Worm (Caenorhabditis elegans) whole organism, L4 larva: ENCODE results near the gene F20C5.5.

Experiments used
- F37D6.2 ChIP-seq: sonication (generic microtip); optimal IDR thresholded peaks from 2 replicates; lab custom pipeline; 2016; ENCODE audit warnings: mild to moderate bottlenecking, missing genetic modification characterization, missing compliant biosample characterization
- T26A8.4 ChIP-seq: fragments of 200-800 bp; sonication (Bioruptor generic); IDR thresholded peaks from 2 replicates; pipeline ENCODE4 v1.3.6; 2022; ENCODE audit warnings: missing genetic modification characterization, missing compliant biosample characterization
- Y5F2A.4 ChIP-seq: fragments of 200-800 bp; sonication (Bioruptor generic); optimal IDR thresholded peaks from 2 replicates; lab custom pipeline; 2018; ENCODE audit warnings: mild to moderate bottlenecking, missing genetic modification characterization, missing compliant biosample characterization
- ZK337.2 ChIP-seq: fragments of 200-800 bp; sonication (Bioruptor generic); IDR thresholded peaks from 2 replicates; pipeline ENCODE4 v1.3.6; 2022; ENCODE audit warnings: missing genetic modification reagents, missing genetic modification characterization, missing compliant biosample characterization
- aha-1 ChIP-seq: fragments of 150-350 bp; peaks from one replicate; lab custom pipeline; 2014; ENCODE audit warnings: missing biosample characterization, missing genetic modification characterization
- aly-2 ChIP-seq: sonication (generic microtip); optimal IDR thresholded peaks from 2 replicates; lab custom pipeline; 2018; ENCODE audit warnings: missing biosample characterization, missing genetic modification characterization
- arid-1 ChIP-seq: fragments of 200-800 bp; sonication (Bioruptor generic); conservative IDR thresholded peaks from 2 replicates; pipeline ENCODE4 v1.3.6; 2022; ENCODE audit warnings: missing genetic modification reagents, missing genetic modification characterization, missing compliant biosample characterization
- ceh-44 ChIP-seq: fragments of 200-800 bp; sonication (Bioruptor generic); IDR thresholded peaks from 2 replicates; pipeline ENCODE4 v1.3.6; 2022; ENCODE audit warnings: missing genetic modification reagents, missing genetic modification characterization, missing compliant biosample characterization
- ces-1 ChIP-seq: fragments of 150-350 bp; sonication (generic microtip); optimal IDR thresholded peaks from 4 replicates; lab custom pipeline; 2014; ENCODE audit warnings: missing biosample characterization, missing genetic modification reagents, missing genetic modification characterization
- cey-2 ChIP-seq: sonication (generic microtip); optimal IDR thresholded peaks from 3 replicates; lab custom pipeline; 2017; ENCODE audit warnings: missing genetic modification characterization, mild to moderate bottlenecking, missing compliant biosample characterization, antibody characterized with exemption, borderline replicate concordance; ENCODE audit not compliant: insufficient read depth
- daf-12 ChIP-seq: fragments of 150-350 bp; optimal IDR thresholded peaks from 2 replicates; lab custom pipeline; 2014; ENCODE audit warnings: missing biosample characterization, missing genetic modification reagents, missing genetic modification characterization
- daf-16 ChIP-seq, 3 experiments: sonication (generic microtip); optimal IDR thresholded peaks; 2 replicates each; lab custom pipeline; 2016 to 2017; ENCODE audit warnings: missing genetic modification characterization in 3 of 3, missing genetic modification reagents in 3 of 3, mild to moderate bottlenecking in 2 of 3, missing compliant biosample characterization in 2 of 3, missing biosample characterization in 1 of 3, moderate library complexity in 1 of 3
- daf-19 ChIP-seq: fragments of 200-800 bp; sonication (Bioruptor generic); conservative IDR thresholded peaks from 2 replicates; pipeline ENCODE4 v1.3.6; 2022; ENCODE audit warnings: missing genetic modification characterization, missing compliant biosample characterization
- dmd-8 ChIP-seq: fragments of 200-800 bp; sonication (Bioruptor generic); IDR thresholded peaks from 2 replicates; pipeline ENCODE4 v1.3.6; 2022; ENCODE audit warnings: missing genetic modification characterization, missing compliant biosample characterization
- dpl-1 ChIP-seq: fragments of 150-350 bp; optimal IDR thresholded peaks from 2 replicates; lab custom pipeline; 2014; ENCODE audit warnings: missing biosample characterization, missing genetic modification reagents, missing genetic modification characterization
- duxl-1 ChIP-seq: sonication (generic microtip); optimal IDR thresholded peaks from 2 replicates; lab custom pipeline; 2016; ENCODE audit warnings: mild to moderate bottlenecking, missing genetic modification characterization, moderate library complexity, missing compliant biosample characterization; ENCODE audit not compliant: poor library complexity
- egl-27 ChIP-seq: sonication (generic microtip); optimal IDR thresholded peaks from 3 replicates; lab custom pipeline; 2017; ENCODE audit warnings: missing biosample characterization, missing genetic modification reagents, missing genetic modification characterization
- egl-43 ChIP-seq: fragments of 200-800 bp; sonication (Bioruptor generic); IDR thresholded peaks from 2 replicates; pipeline ENCODE4 v1.3.6; 2022; ENCODE audit warnings: missing genetic modification reagents, missing genetic modification characterization, missing compliant biosample characterization
- fos-1 ChIP-seq: fragments of 150-350 bp; optimal IDR thresholded peaks from 2 replicates; lab custom pipeline; 2014; ENCODE audit warnings: missing biosample characterization, missing genetic modification characterization
- gei-8 ChIP-seq: fragments of 200-800 bp; sonication (Bioruptor generic); optimal IDR thresholded peaks from 2 replicates; lab custom pipeline; 2018; ENCODE audit warnings: mild to moderate bottlenecking, missing genetic modification characterization, missing compliant biosample characterization
- hif-1 ChIP-seq, 2 experiments: sonication (generic microtip); optimal IDR thresholded peaks; 2 replicates each; lab custom pipeline; 2016 to 2017; ENCODE audit warnings: missing compliant biosample characterization in 2 of 2, missing genetic modification characterization in 2 of 2, missing genetic modification reagents in 2 of 2, missing genotype in 2 of 2, mild to moderate bottlenecking in 1 of 2
- hlh-11 ChIP-seq: fragments of 200-800 bp; sonication (Bioruptor generic); optimal IDR thresholded peaks from 2 replicates; lab custom pipeline; 2018; ENCODE audit warnings: mild to moderate bottlenecking, missing genetic modification characterization, missing compliant biosample characterization
- lin-13 ChIP-seq: fragments of 150-350 bp; optimal IDR thresholded peaks from 2 replicates; lab custom pipeline; 2014; ENCODE audit warnings: missing biosample characterization, missing genetic modification reagents, missing genetic modification characterization
- lin-15B ChIP-seq: fragments of 150-350 bp; sonication (generic microtip); optimal IDR thresholded peaks from 3 replicates; lab custom pipeline; 2014; ENCODE audit warnings: missing biosample characterization, missing genetic modification characterization
- lin-39 ChIP-seq: fragments of 150-350 bp; optimal IDR thresholded peaks from 2 replicates; lab custom pipeline; 2014; ENCODE audit warnings: missing biosample characterization, missing genetic modification reagents, missing genetic modification characterization
- lir-3 ChIP-seq: sonication (generic microtip); optimal IDR thresholded peaks from 2 replicates; lab custom pipeline; 2016; ENCODE audit warnings: mild to moderate bottlenecking, missing genetic modification characterization, missing compliant biosample characterization
- lsy-2 ChIP-seq, 2 experiments: fragments of 150-350 bp in 1 of 2; sonication (generic microtip) in 1 of 2; optimal IDR thresholded peaks; 2 replicates each; lab custom pipeline; 2014 to 2017; ENCODE audit warnings: missing biosample characterization in 2 of 2, missing genetic modification characterization in 2 of 2
- madf-5 ChIP-seq, 2 experiments: fragments of 200-800 bp; sonication (Bioruptor generic); IDR thresholded peaks; 2 replicates each; pipeline ENCODE4 v1.3.6; 2022; ENCODE audit warnings: missing compliant biosample characterization in 2 of 2, missing genetic modification characterization in 2 of 2
- madf-9 ChIP-seq: fragments of 200-800 bp; sonication (Bioruptor generic); conservative IDR thresholded peaks from 2 replicates; pipeline ENCODE4 v1.3.6; 2022; ENCODE audit warnings: missing genetic modification reagents, missing genetic modification characterization, missing compliant biosample characterization
- mep-1 ChIP-seq: fragments of 150-350 bp; sonication (generic microtip); optimal IDR thresholded peaks from 3 replicates; lab custom pipeline; 2014; ENCODE audit warnings: missing biosample characterization, missing genetic modification characterization
- mxl-3 ChIP-seq: fragments of 200-800 bp; sonication (Bioruptor generic); optimal IDR thresholded peaks from 2 replicates; lab custom pipeline; 2018; ENCODE audit warnings: mild to moderate bottlenecking, missing genetic modification characterization, missing compliant biosample characterization
- nhr-102 ChIP-seq: sonication (generic microtip); optimal IDR thresholded peaks from 2 replicates; lab custom pipeline; 2016; ENCODE audit warnings: mild to moderate bottlenecking, missing genetic modification characterization, moderate library complexity, missing compliant biosample characterization
- nhr-111 ChIP-seq: fragments of 200-800 bp; sonication (Bioruptor generic); optimal IDR thresholded peaks from 2 replicates; lab custom pipeline; 2018; ENCODE audit warnings: mild to moderate bottlenecking, missing genetic modification characterization, missing compliant biosample characterization
- nhr-28 ChIP-seq: fragments of 150-350 bp; optimal IDR thresholded peaks from 2 replicates; lab custom pipeline; 2014; ENCODE audit warnings: missing biosample characterization, missing genetic modification characterization
- nhr-48 ChIP-seq: sonication (generic microtip); optimal IDR thresholded peaks from 2 replicates; lab custom pipeline; 2016; ENCODE audit warnings: mild to moderate bottlenecking, missing genetic modification characterization, missing compliant biosample characterization
- nhr-76 ChIP-seq: fragments of 150-350 bp; optimal IDR thresholded peaks from 2 replicates; lab custom pipeline; 2014; ENCODE audit warnings: missing biosample characterization, missing genetic modification characterization
- pha-4 ChIP-seq, 2 experiments: fragments of 150-350 bp in 1 of 2; fragments of 200-800 bp in 1 of 2; sonication (Bioruptor generic) in 1 of 2; IDR thresholded peaks in 1 of 2; optimal IDR thresholded peaks in 1 of 2; 2 replicates each; pipeline versions ENCODE4 v1.3.6 to Lab custom; 2014 to 2022; ENCODE audit warnings: missing genetic modification characterization in 2 of 2, missing genetic modification reagents in 2 of 2, missing biosample characterization in 1 of 2, missing compliant biosample characterization in 1 of 2
- pqm-1 ChIP-seq: sonication (generic microtip); optimal IDR thresholded peaks from 2 replicates; lab custom pipeline; 2017; ENCODE audit warnings: missing biosample characterization, missing genetic modification characterization
- rbr-2 ChIP-seq: sonication (generic microtip); optimal IDR thresholded peaks from 2 replicates; lab custom pipeline; 2016; ENCODE audit warnings: missing genotype, missing genetic modification characterization, missing compliant biosample characterization
- sdz-12 ChIP-seq: fragments of 200-800 bp; sonication (Bioruptor generic); optimal IDR thresholded peaks from 2 replicates; lab custom pipeline; 2018; ENCODE audit warnings: mild to moderate bottlenecking, missing genetic modification characterization, missing compliant biosample characterization
- snpc-1.2 ChIP-seq: fragments of 200-800 bp; sonication (Bioruptor generic); IDR thresholded peaks from 2 replicates; pipeline ENCODE4 v1.3.6; 2022; ENCODE audit warnings: missing genetic modification reagents, missing genetic modification characterization, missing compliant biosample characterization
- snpc-4 ChIP-seq: fragments of 150-350 bp; optimal IDR thresholded peaks from 2 replicates; lab custom pipeline; 2014; ENCODE audit warnings: missing biosample characterization, missing genetic modification characterization
- tag-97 ChIP-seq: fragments of 200-800 bp; sonication (Bioruptor generic); IDR thresholded peaks from 2 replicates; pipeline ENCODE4 v1.3.6; 2022; ENCODE audit warnings: missing genetic modification characterization, missing compliant biosample characterization
- tra-1 ChIP-seq: fragments of 200-800 bp; sonication (Bioruptor generic); IDR thresholded peaks from 2 replicates; pipeline ENCODE4 v1.3.6; 2022; ENCODE audit warnings: missing genetic modification reagents, missing genetic modification characterization, missing compliant biosample characterization
- vab-7 ChIP-seq: fragments of 200-800 bp; sonication (Bioruptor generic); IDR thresholded peaks from 2 replicates; pipeline ENCODE4 v1.3.6; 2022; ENCODE audit warnings: missing genetic modification reagents, missing genetic modification characterization, missing compliant biosample characterization
- zag-1 ChIP-seq: fragments of 150-350 bp; optimal IDR thresholded peaks from 2 replicates; lab custom pipeline; 2014; ENCODE audit warnings: missing biosample characterization, missing genetic modification characterization
- zfp-3 ChIP-seq: fragments of 200-800 bp; sonication (Bioruptor generic); conservative IDR thresholded peaks from 2 replicates; pipeline ENCODE4 v1.3.6; 2022; ENCODE audit warnings: missing genetic modification reagents, missing genetic modification characterization, missing compliant biosample characterization
- zip-11 ChIP-seq: fragments of 200-800 bp; sonication (Bioruptor generic); IDR thresholded peaks from 2 replicates; pipeline ENCODE4 v1.3.6; 2022; ENCODE audit warnings: missing genetic modification characterization, missing compliant biosample characterization
- ztf-7 ChIP-seq: fragments of 150-350 bp; optimal IDR thresholded peaks from 2 replicates; lab custom pipeline; 2014; ENCODE audit warnings: missing biosample characterization, missing genetic modification characterization

The F20C5.5 gene

DNA sequence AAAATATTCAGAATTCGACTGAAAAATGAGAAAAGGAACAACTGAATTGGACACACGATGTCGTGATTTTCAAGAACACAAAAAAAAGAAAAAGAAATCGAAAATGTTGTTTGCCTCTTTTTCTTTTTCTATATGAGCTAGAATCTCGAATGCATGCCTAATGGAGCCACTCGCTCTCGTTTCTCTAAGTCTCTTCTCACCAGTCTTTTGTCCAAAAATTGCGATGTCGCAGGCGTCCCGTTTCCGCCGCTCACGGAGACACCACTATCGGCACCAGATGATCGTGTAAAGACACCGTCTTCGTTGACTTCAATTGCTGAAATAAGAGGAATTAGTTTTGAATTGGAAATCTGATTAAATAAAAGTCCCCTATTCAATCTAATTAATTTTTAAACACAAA is 10.8 kb downstream of the F20C5.5 start (continued):
- TF ChIP-seq mep-1 (tag; lab: Kevin White, UChicago) (peak; percentile 40), aly-2 (tag; lab: Kevin White, UChicago) (no peak)

DNA sequence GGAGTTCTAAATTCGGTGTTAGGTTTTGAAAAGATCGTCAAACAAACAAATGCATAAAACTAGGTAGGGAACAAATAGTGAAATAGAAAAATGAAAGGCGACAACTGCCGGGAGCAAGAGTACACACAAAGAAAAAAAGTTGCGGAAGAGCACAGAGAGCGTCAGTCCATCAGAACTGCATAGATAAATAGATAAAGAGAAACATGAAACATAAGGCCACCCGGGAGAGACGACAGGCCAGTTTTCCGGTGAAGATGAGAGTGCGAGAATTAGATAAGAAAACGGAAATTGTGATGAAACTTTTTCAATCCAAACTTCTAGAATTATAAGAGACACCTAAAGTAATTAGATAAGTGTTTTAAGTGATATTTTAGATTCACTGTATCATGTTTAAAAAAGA is 11.7 kb downstream of the F20C5.5 start:
- no peak for TF ChIP-seq madf-9 (GFP tag; lab: Robert Waterston, UW)
- no peak for TF ChIP-seq ces-1 (GFP tag; lab: Kevin White, UChicago)
- no peak for TF ChIP-seq nhr-102 (tag; lab: Kevin White, UChicago)
- TF ChIP-seq snpc-1.2 = no peak
- TF ChIP-seq zag-1 = no peak
- no peak for TF ChIP-seq hif-1 (tag; optimal IDR thresholded peaks at IDR 0.05; lab: Kevin White, UChicago)
- TF ChIP-seq daf-12 (tag; lab: Kevin White, UChicago) = no peak
- no peak for TF ChIP-seq zfp-3 (GFP tag; lab: Robert Waterston, UW)
- TF ChIP-seq nhr-76 = no peak
- TF ChIP-seq madf-5 (GFP tag; IDR thresholded peaks at IDR 0.05; lab: Robert Waterston, UW) = no peak
- TF ChIP-seq tra-1 (GFP tag; lab: Robert Waterston, UW) = 0 out of 2 replicates have a peak, but pooled peaks have one; percentile 44
- TF ChIP-seq nhr-111 = no peak
- TF ChIP-seq T26A8.4 (GFP tag; lab: Robert Waterston, UW) = no peak; the same call in 1 of the 2 replicates
- no peak for TF ChIP-seq lin-39 (tag; lab: Kevin White, UChicago)
- no peak for TF ChIP-seq daf-16 (GFP tag; optimal IDR thresholded peaks at IDR 0.05; lab: Kevin White, UChicago)
- TF ChIP-seq daf-16 (tag; optimal IDR thresholded peaks at IDR 0.05; lab: Kevin White, UChicago) = peak; percentile 72
- no peak for TF ChIP-seq F37D6.2 (tag; lab: Kevin White, UChicago)
- no peak for TF ChIP-seq duxl-1
- no peak for TF ChIP-seq Y5F2A.4 (GFP tag; lab: Kevin White, UChicago)
- TF ChIP-seq tag-97 (GFP tag; lab: Robert Waterston, UW) = no peak
- peak; percentile 89 for TF ChIP-seq pqm-1 (tag; lab: Kevin White, UChicago)
- peak; percentile 73 for TF ChIP-seq hlh-11 (tag; lab: Kevin White, UChicago)
- no peak for TF ChIP-seq ZK337.2 (GFP tag; lab: Robert Waterston, UW)
- no peak for TF ChIP-seq lin-15B (tag; lab: Kevin White, UChicago)
- TF ChIP-seq fos-1 (tag; lab: Kevin White, UChicago) = no peak
- no peak for TF ChIP-seq pha-4 (GFP tag; IDR thresholded peaks at IDR 0.05; lab: Robert Waterston, UW)
- no peak for TF ChIP-seq pha-4 (tag; optimal IDR thresholded peaks at IDR 0.05; lab: Kevin White, UChicago)
- TF ChIP-seq ztf-7 (tag; lab: Kevin White, UChicago) = no peak
- no peak for TF ChIP-seq mep-1 (tag; lab: Kevin White, UChicago)
- TF ChIP-seq dmd-8 (GFP tag; lab: Robert Waterston, UW) = no peak
- TF ChIP-seq mxl-3 = no peak
- peak in 1 of 2 experiments; percentile 4 for TF ChIP-seq lsy-2 (tag; optimal IDR thresholded peaks at IDR 0.05; lab: Kevin White, UChicago)
- no peak for TF ChIP-seq rbr-2 (tag; lab: Kevin White, UChicago)
- TF ChIP-seq egl-27 (tag; lab: Kevin White, UChicago) = no peak
- TF ChIP-seq lir-3 = no peak
- no peak for TF ChIP-seq zip-11 (GFP tag; lab: Robert Waterston, UW)
- TF ChIP-seq dpl-1 (GFP tag; lab: Kevin White, UChicago) = no peak
- peak; percentile 12 for TF ChIP-seq aha-1 (tag; lab: Kevin White, UChicago)
- no peak for TF ChIP-seq gei-8 (GFP tag; lab: Kevin White, UChicago)
- no peak for TF ChIP-seq lin-13 (GFP tag; lab: Kevin White, UChicago)
- TF ChIP-seq arid-1 (GFP tag; lab: Robert Waterston, UW) = no peak
- TF ChIP-seq vab-7 (GFP tag; lab: Robert Waterston, UW) = no peak
- no peak for TF ChIP-seq daf-19 (GFP tag; lab: Robert Waterston, UW)
- TF ChIP-seq ceh-44 = no peak
- no peak for TF ChIP-seq egl-43 (GFP tag; lab: Robert Waterston, UW)
- TF ChIP-seq sdz-12 = no peak
- TF ChIP-seq cey-2 (tag; lab: Kevin White, UChicago) = no peak
- peak; percentile 61 for TF ChIP-seq nhr-28 (tag; lab: Kevin White, UChicago)
- TF ChIP-seq nhr-48 = no peak
- TF ChIP-seq snpc-4 (tag; lab: Kevin White, UChicago) = no peak
